Worm (Caenorhabditis elegans) whole organism, mixed stage, embryonic: ENCODE measurements around the gene ZC518.8.

Experiments used
- ces-1 ChIP-seq: fragments of 150-350 bp; optimal IDR thresholded peaks from 2 replicates; lab custom pipeline; 2014; ENCODE audit warnings: missing biosample characterization, missing genetic modification reagents, missing genetic modification characterization
- drap-1 ChIP-seq: fragments of 200-800 bp; sonication (Bioruptor generic); optimal IDR thresholded peaks from 3 replicates; lab custom pipeline; 2018; ENCODE audit warnings: mild to moderate bottlenecking, missing genetic modification characterization, missing compliant biosample characterization
- nhr-237 ChIP-seq: fragments of 150-350 bp; optimal IDR thresholded peaks from 2 replicates; lab custom pipeline; 2014; ENCODE audit warnings: missing biosample characterization, missing genetic modification characterization
- nhr-28 ChIP-seq: fragments of 150-350 bp; optimal IDR thresholded peaks from 2 replicates; lab custom pipeline; 2014; ENCODE audit warnings: missing biosample characterization, missing genetic modification characterization
- pha-4 ChIP-seq: fragments of 150-350 bp; optimal IDR thresholded peaks from 2 replicates; lab custom pipeline; 2018; ENCODE audit warnings: missing biosample characterization, missing genetic modification reagents, missing genetic modification characterization
- snpc-4 ChIP-seq: fragments of 150-350 bp; optimal IDR thresholded peaks from 2 replicates; lab custom pipeline; 2014; ENCODE audit warnings: missing biosample characterization, missing genetic modification characterization

DNA sequence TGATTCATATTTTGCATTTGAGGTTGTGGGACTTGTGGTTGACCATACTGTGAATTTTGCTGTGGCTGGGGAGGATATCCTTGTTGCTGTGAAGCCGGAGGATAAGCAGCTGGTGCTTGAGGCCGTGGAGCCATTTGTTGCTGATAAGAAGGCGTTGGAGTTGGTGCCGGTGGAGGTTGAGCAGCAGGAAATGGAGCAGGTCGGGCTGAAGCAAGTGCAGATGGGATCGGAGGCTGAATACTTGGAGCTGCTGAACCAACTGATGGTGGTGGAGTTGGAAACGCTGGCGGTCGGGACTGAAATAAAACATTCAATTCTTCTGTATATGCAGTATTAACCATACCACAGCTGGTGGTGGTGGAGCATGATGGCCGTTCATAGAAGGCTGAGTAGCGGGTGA, 1.7 kb downstream of the ZC518.8 start:
- TF ChIP-seq ces-1 (GFP tag; lab: Kevin White, UChicago) (no peak), nhr-28 (tag; lab: Kevin White, UChicago) (no peak), pha-4 (tag; lab: Kevin White, UChicago) (no peak), nhr-237 (tag; lab: Kevin White, UChicago) (no peak), snpc-4 (tag; lab: Kevin White, UChicago) (no peak), drap-1 (GFP tag; lab: Kevin White, UChicago) (no peak)
